Fruit fly (Drosophila melanogaster) whole organism, embryonic: ENCODE measurements around the gene Rgl.

Experiments used
- Antp ChIP-seq: fragments of 200-800 bp; sonication (Bioruptor generic); optimal IDR thresholded peaks from 3 replicates; lab custom pipeline; 2016; ENCODE audit warnings: missing biosample characterization, missing genetic modification characterization
- B-H1 ChIP-seq: fragments of 200-800 bp; sonication (Bioruptor generic); IDR thresholded peaks from 3 replicates; pipeline ENCODE4 v1.3.6; 2022; ENCODE audit warnings: missing biosample characterization, missing genetic modification characterization
- CG1024 ChIP-seq: fragments of 200-800 bp; sonication (Bioruptor generic); IDR thresholded peaks from 2 replicates; pipeline ENCODE4 v1.3.6; 2022; ENCODE audit warnings: missing biosample characterization, missing genetic modification characterization
- CG10274 ChIP-seq: fragments of 200-800 bp; sonication (Bioruptor generic); optimal IDR thresholded peaks from 3 replicates; lab custom pipeline; 2017; ENCODE audit warnings: missing biosample characterization, mild to moderate bottlenecking, missing genetic modification characterization
- CG13624 ChIP-seq: fragments of 200-800 bp; sonication (Bioruptor generic); optimal IDR thresholded peaks from 2 replicates; lab custom pipeline; 2016; ENCODE audit warnings: missing biosample characterization, missing genetic modification characterization
- CG13894 ChIP-seq: fragments of 200-800 bp; sonication (Bioruptor generic); optimal IDR thresholded peaks from 3 replicates; lab custom pipeline; 2018; ENCODE audit warnings: missing biosample characterization, mild to moderate bottlenecking, missing genetic modification characterization, moderate library complexity
- CG14710 ChIP-seq: fragments of 200-800 bp; sonication (Bioruptor generic); optimal IDR thresholded peaks from 3 replicates; lab custom pipeline; 2019; ENCODE audit warnings: missing biosample characterization, mild to moderate bottlenecking, missing genetic modification characterization, moderate library complexity
- CG15514 ChIP-seq: fragments of 200-800 bp; sonication (Bioruptor generic); optimal IDR thresholded peaks from 3 replicates; lab custom pipeline; 2017; ENCODE audit warnings: missing biosample characterization, missing genetic modification characterization, mild to moderate bottlenecking, moderate library complexity, missing genetic modification reagents
- CG17802 ChIP-seq: fragments of 200-800 bp; sonication (Bioruptor generic); optimal IDR thresholded peaks from 2 replicates; lab custom pipeline; 2018; ENCODE audit warnings: missing biosample characterization, mild to moderate bottlenecking, missing genetic modification characterization, moderate library complexity
- CG18011 ChIP-seq: fragments of 200-800 bp; sonication (Bioruptor generic); optimal IDR thresholded peaks from 2 replicates; lab custom pipeline; 2017; ENCODE audit warnings: missing biosample characterization, missing genetic modification characterization, mild to moderate bottlenecking, moderate library complexity, missing genotype
- CG18599 ChIP-seq: fragments of 200-800 bp; sonication (Bioruptor generic); optimal IDR thresholded peaks from 3 replicates; lab custom pipeline; 2017; ENCODE audit warnings: missing biosample characterization, missing genetic modification characterization, mild to moderate bottlenecking, moderate library complexity, missing genetic modification reagents
- CG34422 ChIP-seq: fragments of 200-800 bp; sonication (Bioruptor generic); IDR thresholded peaks from 3 replicates; pipeline ENCODE4 v1.3.6; 2022; ENCODE audit warnings: missing biosample characterization, missing genetic modification characterization
- CG6765 ChIP-seq: fragments of 200-800 bp; sonication (Bioruptor generic); optimal IDR thresholded peaks from 3 replicates; lab custom pipeline; 2017; ENCODE audit warnings: missing biosample characterization, mild to moderate bottlenecking, missing genetic modification characterization
- CG6813 ChIP-seq: fragments of 200-800 bp; sonication (Bioruptor generic); optimal IDR thresholded peaks from 2 replicates; lab custom pipeline; 2017; ENCODE audit warnings: missing biosample characterization, missing genetic modification characterization, mild to moderate bottlenecking, moderate library complexity, missing genetic modification reagents
- CG6854 ChIP-seq: fragments of 200-800 bp; sonication (Bioruptor generic); optimal IDR thresholded peaks from 3 replicates; lab custom pipeline; 2017; ENCODE audit warnings: missing biosample characterization, mild to moderate bottlenecking, missing genetic modification characterization
- CG7839 ChIP-seq: fragments of 200-800 bp; sonication (Bioruptor generic); optimal IDR thresholded peaks from 3 replicates; lab custom pipeline; 2018; ENCODE audit warnings: missing biosample characterization, mild to moderate bottlenecking, missing genetic modification characterization, moderate library complexity
- Camta ChIP-seq: fragments of 200-800 bp; sonication (Bioruptor generic); optimal IDR thresholded peaks from 2 replicates; lab custom pipeline; 2016; ENCODE audit warnings: missing biosample characterization, missing genetic modification characterization
- D19B ChIP-seq: fragments of 200-800 bp; sonication (Bioruptor generic); optimal IDR thresholded peaks from 2 replicates; lab custom pipeline; 2017; ENCODE audit warnings: missing biosample characterization, mild to moderate bottlenecking, missing genetic modification characterization
- Doc2 ChIP-seq: fragments of 200-800 bp; sonication (Bioruptor generic); IDR thresholded peaks from 2 replicates; pipeline ENCODE4 v1.3.6; 2022; ENCODE audit warnings: missing biosample characterization, missing genetic modification characterization
- Dp ChIP-seq: fragments of 200-800 bp; sonication (Bioruptor generic); optimal IDR thresholded peaks from 2 replicates; lab custom pipeline; 2018; ENCODE audit warnings: missing biosample characterization, mild to moderate bottlenecking, missing genetic modification characterization, moderate library complexity
- Drgx ChIP-seq: fragments of 200-800 bp; sonication (Bioruptor generic); IDR thresholded peaks from 2 replicates; pipeline ENCODE4 v1.3.6; 2022; ENCODE audit warnings: missing biosample characterization, missing genetic modification characterization
- HLH54F ChIP-seq: fragments of 200-800 bp; sonication (Bioruptor generic); optimal IDR thresholded peaks from 3 replicates; lab custom pipeline; 2016; ENCODE audit warnings: missing biosample characterization, missing genetic modification characterization
- HLHmδ ChIP-seq: fragments of 200-800 bp; sonication (Bioruptor generic); optimal IDR thresholded peaks from 2 replicates; lab custom pipeline; 2018; ENCODE audit warnings: missing biosample characterization, mild to moderate bottlenecking, missing genetic modification characterization, moderate library complexity
- HmgD ChIP-seq: fragments of 200-800 bp; sonication (Bioruptor generic); optimal IDR thresholded peaks from 3 replicates; lab custom pipeline; 2016; ENCODE audit warnings: missing biosample characterization, missing genetic modification characterization
- Hr39 ChIP-seq: fragments of >200 bp; optimal IDR thresholded peaks from 2 replicates; lab custom pipeline; 2017
- Kr ChIP-seq: fragments of 200-800 bp; sonication (Bioruptor generic); optimal IDR thresholded peaks from 2 replicates; lab custom pipeline; 2017; ENCODE audit warnings: missing biosample characterization, mild to moderate bottlenecking, missing genetic modification characterization
- Max ChIP-seq: fragments of 200-800 bp; sonication (Bioruptor generic); optimal IDR thresholded peaks from 2 replicates; lab custom pipeline; 2016; ENCODE audit warnings: missing biosample characterization, mild to moderate bottlenecking, missing genetic modification characterization
- NfI ChIP-seq: fragments of 200-800 bp; sonication (Bioruptor generic); optimal IDR thresholded peaks from 3 replicates; lab custom pipeline; 2018; ENCODE audit warnings: missing biosample characterization, mild to moderate bottlenecking, missing genetic modification characterization, moderate library complexity
- Side ChIP-seq: fragments of 200-800 bp; sonication (Bioruptor generic); optimal IDR thresholded peaks from 2 replicates; lab custom pipeline; 2016; ENCODE audit warnings: missing biosample characterization, missing genetic modification characterization
- Sry-β ChIP-seq: fragments of 200-800 bp; sonication (Bioruptor generic); optimal IDR thresholded peaks from 2 replicates; lab custom pipeline; 2018; ENCODE audit warnings: missing biosample characterization, mild to moderate bottlenecking, missing genetic modification characterization, moderate library complexity
- ab ChIP-seq: fragments of 200-800 bp; sonication (Bioruptor generic); optimal IDR thresholded peaks from 2 replicates; lab custom pipeline; 2016; ENCODE audit warnings: missing biosample characterization, missing genetic modification characterization
- ato ChIP-seq: fragments of 200-800 bp; sonication (Bioruptor generic); IDR thresholded peaks from 2 replicates; pipeline ENCODE4 v1.3.6; 2022; ENCODE audit warnings: missing biosample characterization, missing genetic modification characterization; ENCODE audit not compliant: partially characterized antibody
- bbx ChIP-seq: fragments of 200-800 bp; sonication (Bioruptor generic); IDR thresholded peaks from 2 replicates; pipeline ENCODE4 v1.3.6; 2022; ENCODE audit warnings: missing biosample characterization, missing genetic modification characterization; ENCODE audit not compliant: partially characterized antibody
- bigmax ChIP-seq: fragments of 200-800 bp; sonication (Bioruptor generic); optimal IDR thresholded peaks from 2 replicates; lab custom pipeline; 2018; ENCODE audit warnings: missing biosample characterization, mild to moderate bottlenecking, missing genetic modification characterization
- dmrt99B ChIP-seq: fragments of 200-800 bp; sonication (Bioruptor generic); optimal IDR thresholded peaks from 2 replicates; lab custom pipeline; 2018; ENCODE audit warnings: missing biosample characterization, mild to moderate bottlenecking, missing genetic modification characterization, moderate library complexity
- exex ChIP-seq: fragments of 200-800 bp; sonication (Bioruptor generic); optimal IDR thresholded peaks from 4 replicates; lab custom pipeline; 2018; ENCODE audit warnings: missing biosample characterization, mild to moderate bottlenecking, missing genetic modification characterization, moderate library complexity
- fd96Cb ChIP-seq: fragments of 200-800 bp; sonication (Bioruptor generic); optimal IDR thresholded peaks from 2 replicates; lab custom pipeline; 2018; ENCODE audit warnings: missing biosample characterization, mild to moderate bottlenecking, missing genetic modification characterization, moderate library complexity
- gsb-n ChIP-seq: fragments of 200-800 bp; sonication (Bioruptor generic); optimal IDR thresholded peaks from 3 replicates; lab custom pipeline; 2018; ENCODE audit warnings: missing biosample characterization, mild to moderate bottlenecking, missing genetic modification characterization
- gt ChIP-seq: fragments of 200-800 bp; sonication (Bioruptor generic); IDR thresholded peaks from 2 replicates; pipeline ENCODE4 v1.3.6; 2022; ENCODE audit warnings: missing biosample characterization, missing genetic modification characterization
- ind ChIP-seq: fragments of 200-800 bp; sonication (Bioruptor generic); optimal IDR thresholded peaks from 3 replicates; lab custom pipeline; 2016; ENCODE audit warnings: missing biosample characterization, missing genetic modification characterization
- knrl ChIP-seq: fragments of 200-800 bp; sonication (Bioruptor generic); IDR thresholded peaks from 3 replicates; pipeline ENCODE4 v1.3.6; 2022; ENCODE audit warnings: missing biosample characterization, missing genetic modification characterization; ENCODE audit not compliant: partially characterized antibody
- pho ChIP-seq: fragments of 200-800 bp; sonication (Bioruptor generic); optimal IDR thresholded peaks from 2 replicates; lab custom pipeline; 2016; ENCODE audit warnings: missing biosample characterization, missing genetic modification characterization
- prd ChIP-seq, 3 experiments: fragments of >200 bp in 2 of 3; fragments of 200-800 bp in 1 of 3; sonication (Bioruptor generic) in 1 of 3; optimal IDR thresholded peaks in 2 of 3; IDR thresholded peaks in 1 of 3; 2 replicates in 2 of 3; 3 replicates in 1 of 3; pipeline versions ENCODE4 v1.3.6 to Lab custom; 2017 to 2022; ENCODE audit warnings: missing biosample characterization in 1 of 3, missing genetic modification characterization in 1 of 3
- pum ChIP-seq: fragments of 200-800 bp; sonication (Bioruptor generic); optimal IDR thresholded peaks from 2 replicates; lab custom pipeline; 2016; ENCODE audit warnings: missing biosample characterization, missing genetic modification characterization
- ranshi ChIP-seq: fragments of 200-800 bp; sonication (Bioruptor generic); IDR thresholded peaks from 2 replicates; pipeline ENCODE4 v1.3.6; 2022; ENCODE audit warnings: missing biosample characterization, missing genetic modification characterization
- tap ChIP-seq: fragments of 200-800 bp; optimal IDR thresholded peaks from 3 replicates; lab custom pipeline; 2019; ENCODE audit warnings: missing biosample characterization, mild to moderate bottlenecking, missing genetic modification characterization, moderate library complexity
- unpg ChIP-seq: fragments of 200-800 bp; sonication (Bioruptor generic); optimal IDR thresholded peaks from 3 replicates; lab custom pipeline; 2018; ENCODE audit warnings: missing biosample characterization, mild to moderate bottlenecking, missing genetic modification characterization, moderate library complexity

Rgl gene

DNA sequence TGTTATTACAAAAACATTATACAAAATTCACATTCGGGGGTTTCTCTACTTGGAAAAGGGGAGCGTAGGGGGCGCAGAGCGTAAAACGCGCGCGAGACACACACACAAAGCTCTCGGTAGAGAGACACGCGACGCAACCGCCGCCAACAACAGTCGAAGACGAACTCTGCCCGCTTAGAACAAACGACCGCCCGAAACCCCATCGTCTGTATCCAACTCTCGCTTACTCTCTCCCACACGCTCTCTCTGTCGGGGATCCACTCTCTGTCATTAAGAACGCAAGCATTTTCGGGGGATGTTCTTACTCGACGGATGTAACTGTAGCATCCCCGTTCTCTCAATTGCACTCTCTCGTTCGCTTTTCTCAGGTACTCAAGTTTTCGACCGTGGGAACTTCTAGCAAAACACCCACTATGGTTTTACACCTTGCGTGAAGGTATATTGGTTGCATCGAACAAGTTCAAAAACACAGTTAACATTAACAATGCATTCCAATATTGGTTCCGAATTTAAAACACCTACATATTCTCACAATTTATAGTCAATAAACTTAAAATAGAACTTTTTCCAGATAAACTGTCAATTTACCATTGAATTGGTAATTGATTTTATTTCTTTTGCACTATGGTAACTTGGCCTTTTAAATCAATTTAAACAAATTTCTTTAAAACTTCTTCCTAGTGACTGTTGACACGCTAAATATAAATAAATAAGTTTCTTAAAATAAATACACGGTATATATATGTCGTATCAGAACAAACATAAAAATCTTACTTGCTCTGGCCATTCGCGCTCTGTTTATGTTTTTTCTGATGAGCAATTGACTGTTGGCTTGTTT lies 5.1 kb downstream of the Rgl start (continued):
- peak; percentile 69; the same call in 2 of the 3 replicates for TF ChIP-seq CG34422 (GFP tag; lab: Robert Waterston, UW)
- TF ChIP-seq gsb-n (tag; lab: Kevin White, UChicago): peak; percentile 89
- peak; percentile 64 for TF ChIP-seq exex
- TF ChIP-seq Kr: peak; percentile 52
- peak; percentile 81 for TF ChIP-seq tap (tag; lab: Kevin White, UChicago)
- TF ChIP-seq CG18011 (GFP tag; lab: Kevin White, UChicago): peak; percentile 63
- no peak for TF ChIP-seq Hr39
- TF ChIP-seq fd96Cb (tag; lab: Kevin White, UChicago): peak; percentile 93
- peak; percentile 22; the same call in 1 of the 2 replicates for TF ChIP-seq Doc2
- peak; percentile 96 for TF ChIP-seq CG7839 (tag; lab: Kevin White, UChicago)
- no peak for TF ChIP-seq prd (optimal IDR thresholded peaks at IDR 0.05; lab: Kevin White, UChicago)
- peak; percentile 85 for TF ChIP-seq prd (GFP tag; IDR thresholded peaks at IDR 0.05; lab: Robert Waterston, UW)
- TF ChIP-seq Drgx: peak; percentile 16; the same call in 1 of the 2 replicates
- peak; percentile 100 for TF ChIP-seq D19B
- TF ChIP-seq NfI (GFP tag; lab: Kevin White, UChicago): peak; percentile 87
- peak; percentile 76 for TF ChIP-seq HLHmδ (GFP tag; lab: Kevin White, UChicago)
- peak; percentile 86 for TF ChIP-seq ab (GFP tag; lab: Kevin White, UChicago)
- peak; percentile 90 for TF ChIP-seq pho
- TF ChIP-seq bigmax (GFP tag; lab: Kevin White, UChicago): no peak
- TF ChIP-seq ato (GFP tag; lab: Robert Waterston, UW): peak; percentile 35; the same call in 1 of the 2 replicates
- no peak for TF ChIP-seq knrl (GFP tag; lab: Robert Waterston, UW)
- TF ChIP-seq Antp (GFP tag; lab: Kevin White, UChicago): peak; percentile 88
- TF ChIP-seq CG14710 (tag; lab: Kevin White, UChicago): peak; percentile 95
- TF ChIP-seq CG1024 (GFP tag; lab: Robert Waterston, UW): peak; percentile 51
- TF ChIP-seq CG17802 (tag; lab: Kevin White, UChicago): peak; percentile 66
- TF ChIP-seq ranshi (GFP tag; lab: Robert Waterston, UW): peak; percentile 70; the same call in 1 of the 2 replicates
- peak; percentile 86 for TF ChIP-seq CG6765 (GFP tag; lab: Kevin White, UChicago)
- TF ChIP-seq ind: peak; percentile 92
- peak; percentile 53 for TF ChIP-seq Sry-β (GFP tag; lab: Kevin White, UChicago)
- TF ChIP-seq Dp (GFP tag; lab: Kevin White, UChicago): no peak
- TF ChIP-seq pum (GFP tag; lab: Kevin White, UChicago): peak; percentile 92
- TF ChIP-seq CG6813 (GFP tag; lab: Kevin White, UChicago): peak; percentile 78
- TF ChIP-seq gt (GFP tag; lab: Robert Waterston, UW): peak; percentile 54; the same call in 1 of the 2 replicates
- peak; percentile 56 for TF ChIP-seq bbx
- TF ChIP-seq Max (GFP tag; lab: Kevin White, UChicago): peak; percentile 91
- peak; percentile 81 for TF ChIP-seq CG10274 (GFP tag; lab: Kevin White, UChicago)
- peak; percentile 86 for TF ChIP-seq unpg (GFP tag; lab: Kevin White, UChicago)
- TF ChIP-seq Camta (GFP tag; lab: Kevin White, UChicago): peak; percentile 92
- peak; percentile 93 for TF ChIP-seq CG18599
- TF ChIP-seq CG13624: peak; percentile 92
- TF ChIP-seq HmgD (GFP tag; lab: Kevin White, UChicago): peak; percentile 30
- peak; percentile 63 for TF ChIP-seq CG15514
- TF ChIP-seq B-H1 (GFP tag; lab: Robert Waterston, UW): peak; percentile 61
- TF ChIP-seq CG6854 (GFP tag; lab: Kevin White, UChicago): peak; percentile 86
- TF ChIP-seq CG13894 (tag; lab: Kevin White, UChicago): peak; percentile 67
- TF ChIP-seq Side (GFP tag; lab: Kevin White, UChicago): peak; percentile 84
- TF ChIP-seq HLH54F (GFP tag; lab: Kevin White, UChicago): peak; percentile 89
- peak; percentile 94 for TF ChIP-seq dmrt99B (tag; lab: Kevin White, UChicago)
